Fruit fly (Drosophila melanogaster): ENCODE results near the gene grk.

DNA sequence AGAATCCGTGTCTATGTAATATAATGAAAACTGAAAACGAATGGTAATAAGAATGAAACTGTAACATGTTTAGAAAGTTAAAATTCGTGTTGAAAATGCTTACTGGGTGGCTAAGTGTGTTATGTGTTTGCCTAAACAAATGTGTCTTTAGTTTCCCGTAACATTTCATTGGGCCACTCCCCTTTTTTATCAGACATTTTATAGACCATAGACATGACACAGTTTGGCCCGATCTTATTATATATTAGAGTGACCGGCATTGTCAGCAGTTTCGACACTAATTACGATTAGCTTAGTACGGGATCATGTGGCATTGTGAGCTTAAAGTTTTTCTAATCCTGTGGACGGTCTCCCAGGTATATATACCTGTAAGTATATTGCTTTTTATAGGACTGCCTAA lies 43.7 kb upstream of the grk start, which contains the start of gene CheA29a:
- TF ChIP-seq ttk (optimal IDR thresholded peaks at IDR 0.05): no peak
- TF ChIP-seq psq (optimal IDR thresholded peaks at IDR 0.05): no peak
- no peak for TF ChIP-seq Myc (optimal IDR thresholded peaks at IDR 0.05)
